Fruit fly (Drosophila melanogaster) whole organism: ENCODE data around the gene CG4462.

Source experiments
- CG8478 ChIP-seq: fragments of >200 bp; optimal IDR thresholded peaks from 2 replicates; lab custom pipeline; 2018; ENCODE audit warnings: inconsistent platforms
- Dll ChIP-seq: fragments of >200 bp; optimal IDR thresholded peaks from 2 replicates; lab custom pipeline; 2017
- EcR ChIP-seq, 2 experiments: fragments of >200 bp; optimal IDR thresholded peaks; 2 replicates each; lab custom pipeline; 2017; ENCODE audit warnings: missing biosample characterization in 2 of 2, missing genetic modification characterization in 2 of 2, missing genetic modification reagents in 2 of 2
- pan ChIP-seq: fragments of >200 bp; optimal IDR thresholded peaks from 2 replicates; lab custom pipeline; 2017
- psq ChIP-seq: fragments of >200 bp; optimal IDR thresholded peaks from 2 replicates; lab custom pipeline; 2017
- usp ChIP-seq: fragments of >200 bp; optimal IDR thresholded peaks from 2 replicates; lab custom pipeline; 2017; ENCODE audit warnings: missing biosample characterization, missing genetic modification characterization, mixed read lengths

Gene CG4462

DNA sequence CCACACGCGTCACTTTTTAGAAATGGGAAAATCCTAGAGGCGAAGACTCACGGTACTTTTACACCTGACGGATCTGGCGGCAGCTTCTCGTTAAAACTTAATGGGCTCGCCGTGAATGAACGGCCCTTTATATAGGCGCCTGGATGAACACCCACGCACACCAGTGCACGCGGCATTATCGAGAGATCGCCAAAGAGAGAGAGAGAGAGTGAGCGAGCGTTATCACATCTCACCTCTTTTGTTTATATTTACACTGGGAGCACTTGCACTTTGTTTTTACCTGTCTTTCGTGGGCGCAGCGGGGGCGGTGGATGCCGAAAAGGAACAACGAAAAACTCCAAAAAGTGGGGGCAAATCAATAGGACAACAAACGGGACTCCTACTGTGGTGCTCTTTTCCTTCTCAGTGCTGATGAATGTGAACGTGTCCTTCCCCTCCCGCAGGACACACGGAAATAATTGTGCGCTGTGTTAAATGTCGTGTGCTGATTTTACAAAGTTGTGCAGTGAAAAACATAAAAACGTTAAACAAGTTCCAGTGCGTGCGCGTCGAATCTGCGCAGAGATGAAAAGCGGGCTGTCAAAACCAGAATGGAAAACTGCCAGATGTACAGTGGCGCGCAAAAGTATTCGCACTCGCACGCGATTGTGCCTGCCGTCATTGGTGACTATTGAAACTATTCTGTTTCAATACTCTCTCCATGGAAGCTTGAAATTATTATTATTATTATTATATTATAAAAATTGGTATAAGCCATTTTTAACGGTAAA is 49.9 kb downstream of the CG4462 start, which contains the start of gene Mrp5:
Mrp5 (minus strand) TSS at position 561 of the 770 bp plus-strand sequence.
- TF ChIP-seq EcR (GFP tag; optimal IDR thresholded peaks at IDR 0.05; lab: Kevin White, UChicago) (no peak), Dll (peak; percentile 75)

DNA sequence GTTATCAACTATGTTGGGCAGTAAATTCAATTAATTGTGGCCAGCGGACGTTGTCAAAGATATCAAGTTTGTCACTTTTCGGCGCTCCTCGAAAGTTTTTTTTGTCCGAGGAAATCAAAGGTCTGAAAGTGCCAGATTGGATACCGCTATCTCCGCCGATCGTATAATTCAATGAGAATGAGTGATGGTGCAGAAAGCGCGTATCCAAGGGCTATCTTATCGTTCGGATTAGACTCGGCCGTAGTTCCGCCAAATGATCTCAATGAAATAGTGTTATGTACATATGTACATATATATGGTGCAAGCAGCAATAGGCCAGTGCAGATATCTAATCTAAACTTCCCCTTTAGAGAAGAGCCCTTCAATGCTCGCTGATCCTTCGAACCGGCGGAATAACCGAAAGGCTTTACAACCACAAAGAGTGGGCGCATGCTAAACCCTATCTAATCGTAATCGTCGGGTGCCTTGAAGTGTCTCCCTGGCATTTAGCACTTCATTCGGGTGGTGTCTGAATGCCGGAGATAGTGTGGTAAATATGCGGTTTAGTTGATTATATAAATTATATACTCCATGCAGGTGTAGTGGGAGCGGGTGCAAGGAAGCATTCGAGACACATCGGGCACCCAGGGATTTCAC is 52.0 kb downstream of the CG4462 start:
- no peak for TF ChIP-seq usp (GFP tag; lab: Kevin White, UChicago)
- no peak for TF ChIP-seq pan (lab: Kevin White, UChicago)
- no peak for TF ChIP-seq EcR (GFP tag; optimal IDR thresholded peaks at IDR 0.05; lab: Kevin White, UChicago)
- no peak for TF ChIP-seq psq (lab: Kevin White, UChicago)
- no peak for TF ChIP-seq CG8478 (lab: Kevin White, UChicago)
- no peak for TF ChIP-seq Dll
